Worm (Caenorhabditis elegans) whole organism, L2 larva: ENCODE results near the gene Y17D7C.1.

Experiments used
- aly-2 ChIP-seq: fragments of 150-350 bp; optimal IDR thresholded peaks from 2 replicates; lab custom pipeline; 2014; ENCODE audit warnings: missing biosample characterization, missing genetic modification characterization
- ama-1 ChIP-seq: fragments of 150-350 bp; optimal IDR thresholded peaks from 2 replicates; lab custom pipeline; 2018; ENCODE audit warnings: inconsistent platforms
- elt-1 ChIP-seq: fragments of 150-350 bp; optimal IDR thresholded peaks from 2 replicates; lab custom pipeline; 2014; ENCODE audit warnings: missing biosample characterization, missing genetic modification characterization
- fos-1 ChIP-seq: fragments of 150-350 bp; optimal IDR thresholded peaks from 2 replicates; lab custom pipeline; 2014; ENCODE audit warnings: missing biosample characterization, missing genetic modification characterization
- lin-39 ChIP-seq: fragments of 150-350 bp; optimal IDR thresholded peaks from 2 replicates; lab custom pipeline; 2014; ENCODE audit warnings: missing biosample characterization, missing genetic modification reagents, missing genetic modification characterization
- nhr-11 ChIP-seq: fragments of 150-350 bp; optimal IDR thresholded peaks from 2 replicates; lab custom pipeline; 2014; ENCODE audit warnings: missing biosample characterization, missing genetic modification characterization
- nhr-12 ChIP-seq: fragments of 150-350 bp; optimal IDR thresholded peaks from 2 replicates; lab custom pipeline; 2014; ENCODE audit warnings: missing biosample characterization, missing genetic modification characterization
- nhr-21 ChIP-seq: fragments of 150-350 bp; optimal IDR thresholded peaks from 2 replicates; lab custom pipeline; 2014; ENCODE audit warnings: missing biosample characterization, missing genetic modification characterization
- nhr-23 ChIP-seq: fragments of 150-350 bp; optimal IDR thresholded peaks from 2 replicates; lab custom pipeline; 2014; ENCODE audit warnings: missing biosample characterization, missing genetic modification reagents, missing genetic modification characterization
- unc-39 ChIP-seq: fragments of 150-350 bp; optimal IDR thresholded peaks from 2 replicates; lab custom pipeline; 2014; ENCODE audit warnings: missing biosample characterization, missing genetic modification characterization
- ztf-1 ChIP-seq: fragments of 200-800 bp; sonication (Bioruptor generic); conservative IDR thresholded peaks from 2 replicates; pipeline ENCODE4 v1.3.6; 2022; ENCODE audit warnings: missing genetic modification characterization, missing compliant biosample characterization

DNA sequence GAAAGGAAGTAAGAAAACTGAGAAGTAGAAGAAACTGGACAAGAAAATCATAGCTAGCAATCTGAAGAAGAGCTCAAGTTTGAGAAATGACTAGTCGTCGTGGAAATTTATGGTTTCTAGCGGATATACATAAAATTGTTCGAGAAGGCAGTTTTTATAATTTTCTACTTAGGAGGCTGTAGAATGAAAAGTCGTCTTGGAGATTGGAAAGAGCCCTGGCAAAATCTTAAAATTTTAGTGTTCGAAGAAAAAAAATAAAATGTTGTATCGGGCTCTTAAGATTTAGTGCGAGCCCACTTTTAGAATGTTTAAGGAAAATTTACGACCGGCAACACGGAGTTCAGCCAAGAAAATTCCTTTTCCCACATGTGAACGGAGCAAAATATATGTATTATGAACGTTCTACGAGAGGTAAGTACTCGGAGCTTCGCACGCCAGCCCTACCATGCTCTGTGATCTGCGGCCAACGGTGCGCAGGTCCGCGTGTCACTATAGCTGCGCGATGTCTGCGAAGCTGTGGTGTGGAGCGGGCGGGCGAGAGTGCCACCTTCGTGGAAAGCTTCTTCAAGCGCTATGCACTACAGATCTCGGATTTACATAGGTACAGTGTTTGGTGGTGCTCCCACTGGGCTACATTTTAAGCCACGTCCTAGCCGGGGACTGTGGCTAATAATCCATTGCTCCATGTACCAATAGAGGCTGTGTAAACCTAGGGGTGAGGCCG, 40.7 kb downstream of the Y17D7C.1 start, which contains the start of gene clec-251:
- TF ChIP-seq elt-1 (tag; lab: Kevin White, UChicago): no peak
- no peak for TF ChIP-seq unc-39 (tag; lab: Kevin White, UChicago)
- no peak for TF ChIP-seq nhr-23 (tag; lab: Kevin White, UChicago)
- no peak for TF ChIP-seq aly-2 (tag; lab: Kevin White, UChicago)
- no peak for TF ChIP-seq nhr-11 (tag; lab: Kevin White, UChicago)
- no peak for TF ChIP-seq nhr-21 (tag; lab: Kevin White, UChicago)
- TF ChIP-seq ama-1 (lab: Kevin White, UChicago): no peak
- no peak for TF ChIP-seq lin-39 (tag; lab: Kevin White, UChicago)
- no peak for TF ChIP-seq ztf-1
- no peak for TF ChIP-seq fos-1 (tag; lab: Kevin White, UChicago)
- no peak for TF ChIP-seq nhr-12 (tag; lab: Kevin White, UChicago)
